Worm (Caenorhabditis elegans): ENCODE measurements around the gene C25F9.5.

The C25F9.5 gene

DNA sequence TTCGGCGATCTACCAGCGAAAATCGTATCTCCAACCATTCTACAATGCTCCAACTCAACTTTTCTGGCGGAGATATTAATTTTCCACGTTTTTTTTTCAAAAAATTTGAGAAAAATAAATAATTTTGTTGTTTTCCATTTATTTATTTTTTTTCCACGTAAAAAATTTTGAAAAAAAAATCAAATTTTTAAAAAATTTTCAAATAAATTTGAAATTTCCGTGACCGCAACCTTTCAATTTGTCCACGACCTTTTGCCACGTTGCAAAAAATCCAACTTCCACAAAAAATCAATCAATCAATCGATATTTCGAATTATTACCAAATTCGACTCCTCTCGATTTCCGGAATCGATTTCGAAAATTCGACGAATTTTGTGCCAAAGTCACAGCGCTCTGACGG lies 39.4 kb downstream of the C25F9.5 start, which contains the start of gene Y43F8A.2:
Y43F8A.2 (plus strand) TSS at position 301 of the 400 bp plus-strand sequence.
- no peak for TF ChIP-seq lir-3 (tag; optimal IDR thresholded peaks at IDR 0.05; ENCODE audit: poor library complexity)
- no peak for TF ChIP-seq lin-15B (tag; optimal IDR thresholded peaks at IDR 0.05)
- no peak for TF ChIP-seq elt-3 (tag; optimal IDR thresholded peaks at IDR 0.05)
- no peak for TF ChIP-seq fos-1 (tag; optimal IDR thresholded peaks at IDR 0.05)
- no peak for TF ChIP-seq mdl-1 (tag; optimal IDR thresholded peaks at IDR 0.05)
- TF ChIP-seq tbx-2 (tag; optimal IDR thresholded peaks at IDR 0.05) = no peak
- no peak for TF ChIP-seq nhr-85 (tag)

DNA sequence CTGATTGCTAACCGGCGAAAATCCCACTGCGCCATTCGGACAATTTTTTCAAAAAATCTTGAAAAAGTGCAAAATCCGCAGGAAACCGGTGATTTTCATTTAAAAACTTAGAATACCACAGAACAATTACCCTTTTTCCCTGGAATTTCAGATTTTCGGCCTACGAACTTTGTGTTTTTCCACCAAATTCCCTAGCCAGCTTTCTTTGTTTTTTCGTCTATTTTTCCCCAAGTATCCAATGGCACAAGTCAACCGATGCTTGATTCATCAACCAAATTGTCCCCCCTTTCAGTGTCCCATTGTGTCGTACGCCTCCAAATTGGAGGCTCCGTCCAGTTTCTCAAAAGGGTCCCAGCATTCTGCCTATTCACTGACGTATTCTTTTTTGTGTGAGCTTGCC lies 40.5 kb downstream of the C25F9.5 start, which contains the start of gene Y43F8A.1:
Y43F8A.1 (plus strand) TSS at position 301 of the 400 bp plus-strand sequence.
- TF ChIP-seq pax-3 (tag; optimal IDR thresholded peaks at IDR 0.05) (no peak), pag-3 (tag; optimal IDR thresholded peaks at IDR 0.05; ENCODE audit: borderline replicate concordance, insufficient read depth) (no peak), ceh-8 (GFP tag; optimal IDR thresholded peaks at IDR 0.05) (no peak), vab-15 (tag; optimal IDR thresholded peaks at IDR 0.05) (no peak), C34B4.2 (tag; optimal IDR thresholded peaks at IDR 0.05) (no peak), C04F5.9 (tag; optimal IDR thresholded peaks at IDR 0.05) (no peak), fkh-8 (tag; optimal IDR thresholded peaks at IDR 0.05) (no peak), aha-1 (tag; optimal IDR thresholded peaks at IDR 0.05) (no peak), mep-1 (tag; optimal IDR thresholded peaks at IDR 0.05) (no peak), dsc-1 (tag; optimal IDR thresholded peaks at IDR 0.05) (no peak), zip-4 (GFP tag; optimal IDR thresholded peaks at IDR 0.05) (no peak), nhr-237 (tag; optimal IDR thresholded peaks at IDR 0.05) (no peak), fos-1 (tag; optimal IDR thresholded peaks at IDR 0.05) (no peak), lsy-2 (tag; optimal IDR thresholded peaks at IDR 0.05) (no peak), fkh-10 (GFP tag; optimal IDR thresholded peaks at IDR 0.05) (no peak), F16B12.6 (tag; optimal IDR thresholded peaks at IDR 0.05) (no peak), efl-1 (optimal IDR thresholded peaks at IDR 0.05) (no peak), efl-1 (GFP tag; optimal IDR thresholded peaks at IDR 0.05 in 1 of 2) (no peak)

DNA sequence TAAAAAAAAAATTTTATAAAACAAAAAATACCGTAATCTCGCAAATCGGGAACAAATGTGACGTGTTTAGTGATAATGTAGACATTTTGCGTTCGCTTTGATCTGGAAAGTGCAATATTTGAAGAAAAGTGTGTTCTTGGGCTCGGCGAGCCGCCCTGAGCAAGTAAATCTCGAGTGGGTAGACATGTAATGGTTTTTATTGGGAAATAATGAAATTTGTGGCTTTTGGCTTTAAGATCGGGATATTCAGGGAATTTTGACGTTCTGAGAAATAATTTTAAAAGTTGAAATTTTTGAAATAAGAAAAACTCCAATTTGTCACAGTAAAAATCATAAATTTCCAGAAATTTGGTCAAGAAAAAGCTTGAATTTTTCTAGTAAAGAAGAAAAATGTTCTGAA lies 48.1 kb downstream of the C25F9.5 start, which contains the start of gene C14B4.2:
C14B4.2 (minus strand) TSS at position 101 of the 400 bp plus-strand sequence.
- TF ChIP-seq grh-1 (GFP tag; IDR thresholded peaks at IDR 0.05) (no peak), egl-13 (tag; optimal IDR thresholded peaks at IDR 0.05) (no peak), ces-1 (GFP tag; optimal IDR thresholded peaks at IDR 0.05) (no peak), fkh-8 (tag; optimal IDR thresholded peaks at IDR 0.05) (no peak), lsy-2 (tag; optimal IDR thresholded peaks at IDR 0.05) (no peak), rnt-1 (tag; optimal IDR thresholded peaks at IDR 0.05) (no peak), nhr-28 (tag; optimal IDR thresholded peaks at IDR 0.05) (no peak), nhr-84 (tag; optimal IDR thresholded peaks at IDR 0.05) (no peak), ets-5 (GFP tag; IDR thresholded peaks at IDR 0.05) (no peak), nhr-47 (tag; optimal IDR thresholded peaks at IDR 0.05) (no peak), hlh-4 (tag; optimal IDR thresholded peaks at IDR 0.05) (no peak)

DNA sequence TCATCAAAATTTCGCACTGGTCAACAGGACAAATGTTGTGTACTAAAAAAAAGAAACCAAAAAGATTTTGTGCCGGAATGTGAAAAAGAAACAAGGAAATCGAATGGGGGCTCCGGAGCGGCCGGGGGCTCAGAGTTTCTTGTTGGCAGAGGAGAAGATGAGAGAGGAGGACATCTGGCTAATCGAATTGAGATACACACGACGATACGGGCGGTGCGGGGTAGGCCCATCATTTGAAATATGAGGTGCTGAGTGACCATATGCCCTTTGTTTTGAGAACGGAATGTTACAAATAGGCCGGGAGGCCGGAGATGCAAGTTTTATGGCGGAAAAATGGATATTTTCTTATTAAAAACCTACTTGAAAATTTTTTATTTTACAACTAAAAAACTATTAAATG lies 52.6 kb downstream of the C25F9.5 start:
- TF ChIP-seq nhr-237 (tag; optimal IDR thresholded peaks at IDR 0.05) (no peak), nhr-12 (tag; optimal IDR thresholded peaks at IDR 0.05) (no peak), unc-130 (tag; optimal IDR thresholded peaks at IDR 0.05) (no peak), fos-1 (tag; optimal IDR thresholded peaks at IDR 0.05) (no peak), ceh-90 (tag; optimal IDR thresholded peaks at IDR 0.05) (no peak), ama-1 (optimal IDR thresholded peaks at IDR 0.05) (no peak), ztf-4 (tag; optimal IDR thresholded peaks at IDR 0.05) (no peak), lin-39 (tag; optimal IDR thresholded peaks at IDR 0.05) (no peak), nhr-84 (tag; optimal IDR thresholded peaks at IDR 0.05) (no peak), egl-27 (tag; optimal IDR thresholded peaks at IDR 0.05) (no peak), tbx-2 (tag; optimal IDR thresholded peaks at IDR 0.05) (no peak), nhr-85 (tag) (no peak), C16A3.4 (tag; optimal IDR thresholded peaks at IDR 0.05) (no peak)

Measured in whole organism, L1 larva.